Worm (Caenorhabditis elegans) whole organism, young adult: ENCODE data around the gene K07C5.9.

Source experiments
- B0336.3 ChIP-seq: fragments of 200-800 bp; sonication (Bioruptor generic); IDR thresholded peaks from 2 replicates; pipeline ENCODE4 v1.3.6; 2022; ENCODE audit warnings: missing genetic modification characterization, missing compliant biosample characterization
- D2030.7 ChIP-seq: fragments of 200-800 bp; sonication (Bioruptor generic); IDR thresholded peaks from 2 replicates; pipeline ENCODE4 v1.3.6; 2022; ENCODE audit warnings: missing genetic modification reagents, missing genetic modification characterization, missing compliant biosample characterization
- F10E7.11 ChIP-seq: sonication (generic microtip); optimal IDR thresholded peaks from 2 replicates; lab custom pipeline; 2017; ENCODE audit warnings: mild to moderate bottlenecking, missing genetic modification characterization, moderate library complexity, missing compliant biosample characterization
- F22D6.2 ChIP-seq: sonication (generic microtip); optimal IDR thresholded peaks from 2 replicates; lab custom pipeline; 2016; ENCODE audit warnings: mild to moderate bottlenecking, missing genetic modification characterization, missing compliant biosample characterization
- F33H1.4 ChIP-seq: fragments of 200-800 bp; sonication (Bioruptor generic); IDR thresholded peaks from 2 replicates; pipeline ENCODE4 v1.3.6; 2022; ENCODE audit warnings: missing genetic modification reagents, missing genetic modification characterization, missing compliant biosample characterization
- F57A8.1 ChIP-seq: fragments of 200-800 bp; sonication (Bioruptor generic); optimal IDR thresholded peaks from 2 replicates; lab custom pipeline; 2018; ENCODE audit warnings: mild to moderate bottlenecking, missing genetic modification characterization, moderate library complexity, missing compliant biosample characterization
- K11D2.4 ChIP-seq: fragments of 200-800 bp; sonication (Bioruptor generic); IDR thresholded peaks from 2 replicates; pipeline ENCODE4 v1.3.6; 2022; ENCODE audit warnings: missing genetic modification reagents, missing genetic modification characterization, missing compliant biosample characterization
- ZK185.1 ChIP-seq: sonication (generic microtip); optimal IDR thresholded peaks from 2 replicates; lab custom pipeline; 2016; ENCODE audit warnings: mild to moderate bottlenecking, missing genetic modification characterization, missing compliant biosample characterization; ENCODE audit not compliant: poor library complexity, severe bottlenecking
- attf-5 ChIP-seq: fragments of 200-800 bp; sonication (Bioruptor generic); optimal IDR thresholded peaks from 2 replicates; lab custom pipeline; 2018; ENCODE audit warnings: mild to moderate bottlenecking, missing genetic modification characterization, missing compliant biosample characterization
- attf-6 ChIP-seq: fragments of 200-800 bp; sonication (Bioruptor generic); IDR thresholded peaks from 2 replicates; pipeline ENCODE4 v1.3.6; 2022; ENCODE audit warnings: missing genetic modification reagents, missing genetic modification characterization, missing compliant biosample characterization
- bed-2 ChIP-seq: fragments of 200-800 bp; sonication (Bioruptor generic); IDR thresholded peaks from 2 replicates; pipeline ENCODE4 v1.3.6; 2022; ENCODE audit warnings: missing genetic modification reagents, missing genetic modification characterization, missing compliant biosample characterization
- dox-1 ChIP-seq: fragments of 200-800 bp; sonication (Bioruptor generic); IDR thresholded peaks from 2 replicates; pipeline ENCODE4 v1.3.6; 2022; ENCODE audit warnings: missing genetic modification reagents, missing genetic modification characterization, missing compliant biosample characterization
- gei-17 ChIP-seq: fragments of 200-800 bp; sonication (Bioruptor generic); optimal IDR thresholded peaks from 2 replicates; lab custom pipeline; 2018; ENCODE audit warnings: mild to moderate bottlenecking, missing genetic modification characterization, missing compliant biosample characterization
- hmg-1.2 ChIP-seq: fragments of 200-800 bp; sonication (Bioruptor generic); IDR thresholded peaks from 2 replicates; pipeline ENCODE4 v1.3.6; 2022; ENCODE audit warnings: missing genetic modification reagents, missing genetic modification characterization, missing compliant biosample characterization
- hmg-20 ChIP-seq: fragments of 200-800 bp; sonication (Bioruptor generic); IDR thresholded peaks from 2 replicates; pipeline ENCODE4 v1.3.6; 2022; ENCODE audit warnings: missing genetic modification reagents, missing genetic modification characterization, missing compliant biosample characterization
- hsf-1 ChIP-seq: fragments of 200-800 bp; sonication (Bioruptor generic); IDR thresholded peaks from 2 replicates; pipeline ENCODE4 v1.3.6; 2022; ENCODE audit warnings: missing genetic modification reagents, missing genetic modification characterization, missing compliant biosample characterization
- lag-1 ChIP-seq: fragments of 200-800 bp; sonication (Bioruptor generic); IDR thresholded peaks from 2 replicates; pipeline ENCODE4 v1.3.6; 2022; ENCODE audit warnings: missing genetic modification reagents, missing genetic modification characterization, missing compliant biosample characterization
- let-607 ChIP-seq, 2 experiments: fragments of 200-800 bp in 1 of 2; sonication (Bioruptor generic) in 1 of 2; sonication (generic microtip) in 1 of 2; optimal IDR thresholded peaks; 2 replicates each; lab custom pipeline; 2016 to 2018; ENCODE audit warnings: mild to moderate bottlenecking in 2 of 2, missing compliant biosample characterization in 2 of 2, missing genetic modification characterization in 2 of 2, moderate library complexity in 2 of 2, missing genotype in 1 of 2
- lin-40 ChIP-seq: sonication (generic microtip); optimal IDR thresholded peaks from 2 replicates; lab custom pipeline; 2016; ENCODE audit warnings: missing genetic modification characterization, mild to moderate bottlenecking, missing compliant biosample characterization, missing genotype, missing genetic modification reagents
- lsl-1 ChIP-seq: fragments of 200-800 bp; sonication (Bioruptor generic); optimal IDR thresholded peaks from 2 replicates; lab custom pipeline; 2018; ENCODE audit warnings: mild to moderate bottlenecking, missing genetic modification characterization, moderate library complexity, missing compliant biosample characterization
- madf-3 ChIP-seq: fragments of 200-800 bp; sonication (Bioruptor generic); IDR thresholded peaks from 2 replicates; pipeline ENCODE4 v1.3.6; 2022; ENCODE audit warnings: missing genetic modification reagents, missing genetic modification characterization, missing compliant biosample characterization
- madf-6 ChIP-seq: fragments of 200-800 bp; sonication (Bioruptor generic); IDR thresholded peaks from 2 replicates; pipeline ENCODE4 v1.3.6; 2022; ENCODE audit warnings: missing genetic modification reagents, missing genetic modification characterization, missing compliant biosample characterization
- madf-8 ChIP-seq: fragments of 200-800 bp; sonication (Bioruptor generic); conservative IDR thresholded peaks from 2 replicates; pipeline ENCODE4 v1.3.6; 2022; ENCODE audit warnings: missing genetic modification reagents, missing genetic modification characterization, missing compliant biosample characterization
- mcd-1 ChIP-seq: fragments of 200-800 bp; sonication (Bioruptor generic); IDR thresholded peaks from 2 replicates; pipeline ENCODE4 v1.3.6; 2022; ENCODE audit warnings: missing genetic modification reagents, missing genetic modification characterization, missing compliant biosample characterization
- mes-4 ChIP-seq: sonication (generic microtip); optimal IDR thresholded peaks from 2 replicates; lab custom pipeline; 2016; ENCODE audit warnings: missing genotype, missing genetic modification characterization, missing compliant biosample characterization
- mxl-1 ChIP-seq: sonication (generic microtip); optimal IDR thresholded peaks from 2 replicates; lab custom pipeline; 2016; ENCODE audit warnings: missing genetic modification characterization, missing compliant biosample characterization
- nhr-27 ChIP-seq: fragments of 200-800 bp; sonication (Bioruptor generic); optimal IDR thresholded peaks from 2 replicates; lab custom pipeline; 2018; ENCODE audit warnings: mild to moderate bottlenecking, missing genetic modification characterization, moderate library complexity, missing compliant biosample characterization
- nhr-90 ChIP-seq: sonication (generic microtip); optimal IDR thresholded peaks from 2 replicates; lab custom pipeline; 2016; ENCODE audit warnings: missing genotype, mild to moderate bottlenecking, missing genetic modification characterization, missing compliant biosample characterization
- pbrm-1 ChIP-seq: fragments of 200-800 bp; sonication (Bioruptor generic); IDR thresholded peaks from 2 replicates; pipeline ENCODE4 v1.3.6; 2022; ENCODE audit warnings: missing genetic modification reagents, missing genetic modification characterization, missing compliant biosample characterization
- pha-4 ChIP-seq: fragments of 150-350 bp; sonication (generic microtip); optimal IDR thresholded peaks from 2 replicates; lab custom pipeline; 2014; ENCODE audit warnings: missing biosample characterization, missing genetic modification reagents, missing genetic modification characterization
- sea-2 ChIP-seq: fragments of 200-800 bp; sonication (Bioruptor generic); IDR thresholded peaks from 2 replicates; pipeline ENCODE4 v1.3.6; 2022; ENCODE audit warnings: missing genetic modification characterization, missing compliant biosample characterization
- snpc-1.1 ChIP-seq: sonication (generic microtip); optimal IDR thresholded peaks from 2 replicates; lab custom pipeline; 2017; ENCODE audit warnings: missing genetic modification characterization, mild to moderate bottlenecking, missing compliant biosample characterization, antibody characterized with exemption, moderate library complexity, missing genotype, missing genetic modification reagents; ENCODE audit not compliant: insufficient read depth
- snpc-3.4 ChIP-seq: sonication (generic microtip); optimal IDR thresholded peaks from 2 replicates; lab custom pipeline; 2017; ENCODE audit warnings: missing genetic modification characterization, mild to moderate bottlenecking, missing compliant biosample characterization, antibody characterized with exemption, moderate library complexity, missing genotype, missing genetic modification reagents
- snpc-4 ChIP-seq, 5 experiments: fragments of 150-350 bp in 1 of 5; sonication (generic microtip) in 4 of 5; optimal IDR thresholded peaks; 2 replicates each; lab custom pipeline; 2014 to 2018; ENCODE audit warnings: missing genetic modification characterization in 5 of 5, missing biosample characterization in 3 of 5, antibody characterized with exemption in 2 of 5, mild to moderate bottlenecking in 2 of 5, missing compliant biosample characterization in 2 of 5, missing genotype in 2 of 5, moderate library complexity in 2 of 5, missing genetic modification reagents in 1 of 5
- tbp1 ChIP-seq: fragments of 200-800 bp; sonication (Bioruptor generic); optimal IDR thresholded peaks from 2 replicates; lab custom pipeline; 2018; ENCODE audit warnings: mild to moderate bottlenecking, missing genetic modification characterization, missing compliant biosample characterization
- tlf-1 ChIP-seq: fragments of 200-800 bp; sonication (Bioruptor generic); optimal IDR thresholded peaks from 2 replicates; lab custom pipeline; 2018; ENCODE audit warnings: mild to moderate bottlenecking, missing genetic modification characterization, missing compliant biosample characterization
- unc-130 ChIP-seq: sonication (generic microtip); optimal IDR thresholded peaks from 2 replicates; lab custom pipeline; 2016; ENCODE audit warnings: missing genetic modification reagents, missing genetic modification characterization, missing compliant biosample characterization
- xnd-1 ChIP-seq: sonication (generic microtip); optimal IDR thresholded peaks from 2 replicates; lab custom pipeline; 2016; ENCODE audit warnings: missing genotype, missing genetic modification reagents, missing genetic modification characterization, missing compliant biosample characterization
- ztf-18 ChIP-seq: sonication (generic microtip); optimal IDR thresholded peaks from 2 replicates; lab custom pipeline; 2016; ENCODE audit warnings: missing genotype, mild to moderate bottlenecking, missing genetic modification characterization, missing compliant biosample characterization
- ztf-6 ChIP-seq: fragments of 200-800 bp; sonication (Bioruptor generic); IDR thresholded peaks from 2 replicates; pipeline ENCODE4 v1.3.6; 2022; ENCODE audit warnings: missing genetic modification reagents, missing genetic modification characterization, missing compliant biosample characterization

The K07C5.9 gene

DNA sequence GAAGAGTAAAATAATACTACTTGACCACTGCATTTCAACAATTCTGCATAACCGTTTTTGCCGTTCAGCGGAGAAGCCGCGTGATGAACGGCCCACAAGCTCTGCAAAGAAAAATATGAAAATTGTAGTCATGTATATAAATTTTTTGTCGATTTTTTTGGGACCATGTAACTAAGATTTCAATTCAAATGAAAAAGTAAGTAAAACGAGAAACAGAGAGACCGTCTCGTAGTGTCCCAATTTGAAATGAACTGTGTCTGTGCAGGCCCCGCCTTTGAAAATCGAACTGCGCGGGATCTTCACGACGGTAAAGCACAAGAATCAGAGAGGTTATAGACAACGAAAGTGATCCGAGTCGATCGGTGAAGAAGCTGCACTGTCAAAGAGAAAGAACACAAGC, 17.9 kb downstream of the K07C5.9 start, which contains the start of gene crm-1:
crm-1 (minus strand) TSS at position 101 of the 400 bp plus-strand sequence.
- 0 out of 2 replicates have a peak, but pooled peaks have one; percentile 22 for TF ChIP-seq madf-3 (GFP tag; lab: Robert Waterston, UW)
- no peak for TF ChIP-seq mxl-1 (tag; lab: Kevin White, UChicago)

DNA sequence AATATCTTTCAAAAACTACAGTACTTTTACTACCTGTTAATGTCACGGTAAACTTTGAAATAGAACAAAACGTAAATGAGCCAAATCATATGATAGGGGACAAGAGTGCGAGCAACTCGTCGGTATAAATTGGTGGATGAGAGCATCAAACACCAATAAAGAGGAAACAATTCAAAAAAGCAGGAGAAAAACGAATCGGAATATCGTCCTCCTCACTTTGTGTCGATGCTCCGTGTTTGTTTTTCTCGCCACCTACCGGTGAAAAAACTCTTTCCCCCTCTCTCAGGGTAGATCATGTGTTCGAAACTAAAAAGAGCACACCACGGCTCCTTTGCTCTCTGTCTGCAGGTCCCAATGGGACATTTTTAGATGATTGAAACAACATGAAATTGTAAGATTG, 21.9 kb downstream of the K07C5.9 start:
- no peak for TF ChIP-seq unc-130
- no peak for TF ChIP-seq ztf-6 (GFP tag; lab: Robert Waterston, UW)

DNA sequence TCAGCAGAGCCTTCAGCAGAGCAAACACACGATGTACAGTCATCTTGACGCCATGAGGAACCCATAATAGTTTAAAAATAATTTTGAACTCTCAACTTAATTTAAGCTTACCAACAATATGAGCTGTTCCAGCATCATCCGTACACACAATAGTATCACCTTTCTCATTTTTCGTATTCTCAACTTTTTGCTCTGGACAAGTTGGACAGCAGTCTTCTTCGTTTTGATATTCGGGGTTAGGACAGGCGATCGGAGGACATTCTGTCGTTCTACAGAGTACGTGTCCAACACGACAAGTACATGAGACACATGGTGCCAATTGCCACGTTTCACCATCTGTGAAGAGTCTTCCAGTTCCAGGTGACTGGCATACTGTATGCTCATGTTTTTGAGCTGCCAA, 26.4 kb downstream of the K07C5.9 start:
- no peak for TF ChIP-seq snpc-1.1 (tag; lab: Kevin White, UChicago)
- TF ChIP-seq sea-2 (GFP tag; lab: Robert Waterston, UW): no peak
- TF ChIP-seq mes-4 (tag; lab: Kevin White, UChicago): no peak
- no peak for TF ChIP-seq hsf-1
- TF ChIP-seq F57A8.1 (GFP tag; lab: Kevin White, UChicago): no peak
- TF ChIP-seq B0336.3 (GFP tag; lab: Robert Waterston, UW): no peak
- no peak for TF ChIP-seq madf-6
- no peak for TF ChIP-seq F22D6.2 (tag; lab: Kevin White, UChicago)
- TF ChIP-seq lin-40 (tag; lab: Kevin White, UChicago): no peak
- TF ChIP-seq F33H1.4 (GFP tag; lab: Robert Waterston, UW): no peak
- no peak for TF ChIP-seq D2030.7
- TF ChIP-seq attf-6: no peak
- TF ChIP-seq gei-17 (GFP tag; lab: Kevin White, UChicago): no peak

DNA sequence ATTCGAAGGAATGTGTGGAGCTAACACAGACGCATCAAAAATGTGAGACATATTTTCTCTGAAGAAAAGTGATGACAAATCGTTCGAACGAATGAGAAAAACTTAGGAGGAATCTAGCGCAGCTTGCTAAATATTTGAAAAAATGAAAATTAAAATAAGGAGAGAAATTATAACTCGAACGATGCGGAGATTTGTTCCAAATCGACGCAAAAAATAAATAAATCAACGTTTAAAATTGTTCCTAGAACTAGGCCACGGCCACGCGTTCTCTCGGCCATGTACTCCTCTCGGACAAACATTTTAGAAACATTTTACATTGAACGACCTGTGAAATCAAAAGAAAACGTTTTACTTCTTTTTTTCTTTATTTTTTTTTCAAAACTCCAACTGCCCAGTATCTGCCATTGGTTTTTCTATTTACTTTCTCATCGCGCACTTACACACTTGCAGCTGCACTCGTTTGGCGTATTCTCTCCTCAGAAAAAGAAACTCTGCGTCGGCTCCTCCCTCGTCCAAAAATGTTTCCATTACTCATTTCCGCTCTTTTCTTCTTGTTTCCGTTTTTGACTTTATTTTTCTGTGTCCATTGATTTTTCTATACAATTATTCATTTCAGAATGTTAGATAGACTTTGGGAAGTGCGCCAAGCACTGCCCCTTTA, 29.7 kb downstream of the K07C5.9 start, which contains the start of the genes gna-1 and B0024.13:
gna-1 (minus strand) TSS at position 51 of the 661 bp plus-strand sequence.
B0024.13 (plus strand) TSS at position 611 of the 661 bp plus-strand sequence.
- TF ChIP-seq xnd-1 (tag; lab: Kevin White, UChicago): no peak
- TF ChIP-seq let-607 (tag; optimal IDR thresholded peaks at IDR 0.05; lab: Kevin White, UChicago): peak in 1 of 2 experiments; percentile 45
- TF ChIP-seq F10E7.11: no peak
- TF ChIP-seq tbp1 (GFP tag; lab: Kevin White, UChicago): peak; percentile 20
- 0 out of 2 replicates have a peak, but pooled peaks have one; percentile 62 for TF ChIP-seq hmg-20 (GFP tag; lab: Robert Waterston, UW)
- peak; percentile 47 for TF ChIP-seq unc-130
- peak; percentile 77 for TF ChIP-seq ZK185.1 (tag; lab: Kevin White, UChicago)
- TF ChIP-seq tlf-1 (GFP tag; lab: Kevin White, UChicago): peak; percentile 19
- TF ChIP-seq pbrm-1 (GFP tag; lab: Robert Waterston, UW): 0 out of 2 replicates have a peak, but pooled peaks have one; percentile 26
- TF ChIP-seq lsl-1 (GFP tag; lab: Kevin White, UChicago): peak; percentile 24
- TF ChIP-seq hmg-1.2: 0 out of 2 replicates have a peak, but pooled peaks have one; percentile 9
- peak; percentile 46 for TF ChIP-seq dox-1
- TF ChIP-seq B0336.3 (GFP tag; lab: Robert Waterston, UW): no peak
- TF ChIP-seq madf-8 (GFP tag; lab: Robert Waterston, UW): peak; percentile 24; the same call in 1 of the 2 replicates
- peak; percentile 31; the same call in 1 of the 2 replicates for TF ChIP-seq D2030.7
- no peak for TF ChIP-seq nhr-27 (tag; lab: Kevin White, UChicago)
- peak; percentile 58 for TF ChIP-seq attf-5 (GFP tag; lab: Kevin White, UChicago)
- TF ChIP-seq nhr-90: no peak
- TF ChIP-seq K11D2.4 (GFP tag; lab: Robert Waterston, UW): 0 out of 2 replicates have a peak, but pooled peaks have one; percentile 46
- TF ChIP-seq snpc-3.4 (tag; lab: Kevin White, UChicago): peak; percentile 30
- no peak for TF ChIP-seq pha-4 (tag; lab: Kevin White, UChicago)
- peak; percentile 53; the same call in 1 of the 2 replicates for TF ChIP-seq bed-2 (GFP tag; lab: Robert Waterston, UW)
- peak; percentile 47 for TF ChIP-seq mcd-1 (GFP tag; lab: Robert Waterston, UW)
- no peak for TF ChIP-seq lag-1 (GFP tag; lab: Robert Waterston, UW)
- peak; percentile 33; the same call in 1 of the 2 replicates for TF ChIP-seq F33H1.4 (GFP tag; lab: Robert Waterston, UW)
- no peak for TF ChIP-seq snpc-4 (GFP tag; optimal IDR thresholded peaks at IDR 0.05; lab: Kevin White, UChicago)
- TF ChIP-seq snpc-4 (tag; optimal IDR thresholded peaks at IDR 0.05; lab: Kevin White, UChicago): peak in 2 of 4 experiments; percentile 10 to 39
- TF ChIP-seq ztf-18 (tag; lab: Kevin White, UChicago): peak; percentile 26
